Worm (Caenorhabditis elegans): ENCODE measurements around the gene mec-1.

- TF ChIP-seq elt-2 (tag; optimal IDR thresholded peaks at IDR 0.05): no peak
- no peak for TF ChIP-seq nhr-11 (tag; optimal IDR thresholded peaks at IDR 0.05)
- no peak for TF ChIP-seq ama-1 (optimal IDR thresholded peaks at IDR 0.05)
- no peak for TF ChIP-seq dpl-1 (GFP tag; optimal IDR thresholded peaks at IDR 0.05)
- TF ChIP-seq fos-1 (tag; optimal IDR thresholded peaks at IDR 0.05): no peak
- TF ChIP-seq jun-1 (tag; optimal IDR thresholded peaks at IDR 0.05): no peak
- no peak for TF ChIP-seq nhr-19 (GFP tag; conservative IDR thresholded peaks at IDR 0.05)
- no peak for TF ChIP-seq nhr-12 (tag; optimal IDR thresholded peaks at IDR 0.05)
- no peak for TF ChIP-seq C04F5.9 (tag; optimal IDR thresholded peaks at IDR 0.05)
- no peak for TF ChIP-seq isw-1 (GFP tag; IDR thresholded peaks at IDR 0.05)
- TF ChIP-seq nhr-237 (tag; optimal IDR thresholded peaks at IDR 0.05): no peak
- no peak for TF ChIP-seq unc-130 (tag; optimal IDR thresholded peaks at IDR 0.05)
Measured at ce11 chrV:6976047-6976446, 19.7 kb downstream of the mec-1 start, which contains the start of gene srx-16.
